Fruit fly (Drosophila melanogaster): ENCODE results near the gene CG14826.
A peak's percentile ranks its signal among the peaks of the same experiment; 100 is the strongest.

CG14826 gene

DNA sequence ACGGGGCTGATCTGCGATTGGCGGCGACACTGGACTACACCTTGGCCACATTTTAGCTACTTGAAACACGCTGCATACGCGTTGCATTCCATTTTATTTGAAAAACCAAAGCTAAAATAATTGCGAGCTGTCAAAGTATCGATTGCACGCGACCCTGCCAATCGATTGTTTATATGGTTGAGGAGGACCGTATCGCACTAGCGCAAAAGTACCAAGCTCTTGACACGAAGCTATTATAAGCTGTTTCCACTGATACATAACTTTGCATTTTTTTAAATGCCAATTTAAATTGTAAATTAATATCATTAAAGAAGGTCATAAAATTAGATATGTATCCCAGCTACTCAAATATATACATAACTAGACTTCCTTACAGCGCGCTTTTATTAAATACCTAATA is 14.9 kb downstream of the CG14826 start, which contains the start of gene Cdc27 (continued):
- TF ChIP-seq CG4617 (GFP tag; optimal IDR thresholded peaks at IDR 0.05; ENCODE audit: borderline replicate concordance) (peak; percentile 93), CG3847 (GFP tag; IDR thresholded peaks at IDR 0.05) (peak; percentile 66), Deaf1 (tag; optimal IDR thresholded peaks at IDR 0.05) (no peak), NC2β (GFP tag; optimal IDR thresholded peaks at IDR 0.05) (peak; percentile 61), mld (GFP tag; IDR thresholded peaks at IDR 0.05; ENCODE audit: partially characterized antibody) (peak; percentile 27; the same call in 1 of the 3 replicates), lola (GFP tag; optimal IDR thresholded peaks at IDR 0.05) (peak in 1 of 3 experiments; percentile 95), CG3065 (GFP tag; optimal IDR thresholded peaks at IDR 0.05) (no peak), Sin3A (optimal IDR thresholded peaks at IDR 0.05) (peak; percentile 58), dmrt99B (tag; optimal IDR thresholded peaks at IDR 0.05) (no peak), dysf (GFP tag; IDR thresholded peaks at IDR 0.05) (peak; percentile 51; the same call in 2 of the 3 replicates), lilli (GFP tag; optimal IDR thresholded peaks at IDR 0.05) (peak; percentile 48), pnt (GFP tag; optimal IDR thresholded peaks at IDR 0.05) (no peak), CG9215 (GFP tag; IDR thresholded peaks at IDR 0.05) (no peak), Ssrp (tag; optimal IDR thresholded peaks at IDR 0.05) (peak; percentile 26), CG1792 (GFP tag; optimal IDR thresholded peaks at IDR 0.05) (no peak), CG9609 (GFP tag; optimal IDR thresholded peaks at IDR 0.05) (peak; percentile 12), CG33213 (GFP tag; optimal IDR thresholded peaks at IDR 0.05) (peak; percentile 30), az2 (GFP tag; optimal IDR thresholded peaks at IDR 0.05) (peak; percentile 8), CG12155 (GFP tag; optimal IDR thresholded peaks at IDR 0.05) (peak; percentile 36), CG34224 (GFP tag; IDR thresholded peaks at IDR 0.05; ENCODE audit: partially characterized antibody) (peak; percentile 77), ind (GFP tag; optimal IDR thresholded peaks at IDR 0.05) (peak; percentile 14), CG32532 (GFP tag; IDR thresholded peaks at IDR 0.05) (peak; percentile 64), C15 (GFP tag; IDR thresholded peaks at IDR 0.05) (no peak), repo (GFP tag; optimal IDR thresholded peaks at IDR 0.05) (no peak), CG6654 (GFP tag; optimal IDR thresholded peaks at IDR 0.05) (no peak), CG9876 (GFP tag; optimal IDR thresholded peaks at IDR 0.05) (no peak), CG14710 (tag; optimal IDR thresholded peaks at IDR 0.05) (peak; percentile 50), Hey (tag; optimal IDR thresholded peaks at IDR 0.05) (no peak), CG15601 (tag; optimal IDR thresholded peaks at IDR 0.05) (peak; percentile 25), D (optimal IDR thresholded peaks at IDR 0.05) (no peak), D (GFP tag; optimal IDR thresholded peaks at IDR 0.05) (no peak), Mad (GFP tag; optimal IDR thresholded peaks at IDR 0.05) (peak; percentile 16), Drgx (GFP tag; IDR thresholded peaks at IDR 0.05) (peak; percentile 28; the same call in 1 of the 2 replicates), ranshi (GFP tag; IDR thresholded peaks at IDR 0.05) (0 out of 2 replicates have a peak, but pooled peaks have one; percentile 26), cg (GFP tag; optimal IDR thresholded peaks at IDR 0.05) (no peak), gem (tag; optimal IDR thresholded peaks at IDR 0.05) (peak; percentile 66), CG2116 (GFP tag; optimal IDR thresholded peaks at IDR 0.05) (peak; percentile 72), CG1233 (GFP tag; optimal IDR thresholded peaks at IDR 0.05) (no peak), CG2712 (tag; optimal IDR thresholded peaks at IDR 0.05) (peak; percentile 60), Adf1 (GFP tag; IDR thresholded peaks at IDR 0.05) (no peak), CG33557 (GFP tag; optimal IDR thresholded peaks at IDR 0.05) (no peak), CG2120 (GFP tag; optimal IDR thresholded peaks at IDR 0.05) (peak; percentile 69), otp (GFP tag; IDR thresholded peaks at IDR 0.05) (no peak), CG7745 (tag; optimal IDR thresholded peaks at IDR 0.05) (no peak), chm (GFP tag; IDR thresholded peaks at IDR 0.05) (no peak; the same call in 1 of the 2 replicates), ase (GFP tag; IDR thresholded peaks at IDR 0.05) (peak; percentile 54; the same call in 2 of the 3 replicates), mam (GFP tag; optimal IDR thresholded peaks at IDR 0.05) (peak; percentile 61), slbo (GFP tag; IDR thresholded peaks at IDR 0.05) (peak; percentile 64), CG4328 (GFP tag; optimal IDR thresholded peaks at IDR 0.05) (no peak), TFAM (GFP tag; optimal IDR thresholded peaks at IDR 0.05) (no peak), Hr3 (GFP tag; optimal IDR thresholded peaks at IDR 0.05) (peak; percentile 31), CG2678 (tag; optimal IDR thresholded peaks at IDR 0.05) (peak; percentile 55)

All from whole organism, embryonic.